Fruit fly (Drosophila melanogaster): Measurements from ENCODE around the gene cona.

Gene cona

DNA sequence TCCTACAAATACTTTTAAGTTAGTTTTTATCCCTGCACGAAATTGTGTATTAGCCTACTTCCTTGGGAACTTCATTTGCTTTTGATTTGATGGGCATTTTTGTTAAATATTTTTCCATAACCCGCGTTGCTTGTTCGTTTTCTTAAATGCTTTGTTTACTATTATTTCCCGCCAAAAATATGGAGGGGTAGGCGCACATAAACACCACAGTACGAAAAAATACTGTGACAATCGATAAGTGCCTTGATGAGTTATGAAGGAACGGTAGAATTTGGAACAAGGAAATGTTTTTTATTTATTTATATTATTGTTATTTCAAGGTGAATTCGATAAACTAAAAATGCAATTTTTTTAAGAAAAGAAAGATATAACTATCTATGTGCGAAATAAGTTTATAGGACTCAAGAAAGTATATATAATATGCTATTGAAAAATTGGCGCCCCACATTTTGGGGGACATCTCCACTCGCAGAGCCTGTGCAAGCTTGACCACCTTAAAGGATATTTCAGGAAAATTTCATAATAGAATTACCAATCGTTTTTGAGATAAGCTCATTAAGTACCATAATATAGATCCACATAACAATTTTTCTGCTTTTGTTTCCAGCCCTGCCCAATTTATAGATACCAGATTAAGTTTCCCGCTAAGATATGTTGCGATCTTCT, 19.5 kb upstream of the cona start, which contains the start of the genes WRNexo and Nup43 (continued):
- TF ChIP-seq NFAT (GFP tag; IDR thresholded peaks at IDR 0.05) (0 out of 2 replicates have a peak, but pooled peaks have one; percentile 40), Dad (GFP tag; optimal IDR thresholded peaks at IDR 0.05) (peak; percentile 1), dmrt11E (tag; optimal IDR thresholded peaks at IDR 0.05) (peak; percentile 51), Nf-YA (GFP tag; IDR thresholded peaks at IDR 0.05) (no peak), CG3065 (GFP tag; optimal IDR thresholded peaks at IDR 0.05) (no peak), nau (GFP tag; optimal IDR thresholded peaks at IDR 0.05) (no peak), CG1603 (tag; optimal IDR thresholded peaks at IDR 0.05) (no peak), gt (GFP tag; IDR thresholded peaks at IDR 0.05) (no peak), CoRest (tag; optimal IDR thresholded peaks at IDR 0.05) (peak; percentile 69), gem (tag; optimal IDR thresholded peaks at IDR 0.05) (peak; percentile 61), cato (GFP tag; optimal IDR thresholded peaks at IDR 0.05; ENCODE audit: borderline replicate concordance) (peak; percentile 33), CG13123 (GFP tag; optimal IDR thresholded peaks at IDR 0.05) (no peak), CG7786 (GFP tag; optimal IDR thresholded peaks at IDR 0.05) (no peak), trh (GFP tag; optimal IDR thresholded peaks at IDR 0.05) (no peak), sr (GFP tag; IDR thresholded peaks at IDR 0.05) (no peak), CG17385 (GFP tag; optimal IDR thresholded peaks at IDR 0.05) (no peak), CG16863 (GFP tag; optimal IDR thresholded peaks at IDR 0.05) (no peak), fd102C (GFP tag; optimal IDR thresholded peaks at IDR 0.05) (no peak), HmgD (GFP tag; optimal IDR thresholded peaks at IDR 0.05) (no peak), zen2 (GFP tag; IDR thresholded peaks at IDR 0.05; ENCODE audit: partially characterized antibody) (no peak), kay (GFP tag; optimal IDR thresholded peaks at IDR 0.05) (no peak), ro (GFP tag; IDR thresholded peaks at IDR 0.05) (no peak), CG10321 (GFP tag; IDR thresholded peaks at IDR 0.05) (no peak), ranshi (GFP tag; IDR thresholded peaks at IDR 0.05) (peak; percentile 47; the same call in 1 of the 2 replicates), CG17612 (GFP tag; IDR thresholded peaks at IDR 0.05) (no peak), chn (GFP tag; optimal IDR thresholded peaks at IDR 0.05) (peak; percentile 33), trem (tag; optimal IDR thresholded peaks at IDR 0.05) (peak; percentile 45), E2f2 (GFP tag; IDR thresholded peaks at IDR 0.05) (peak; percentile 57; the same call in 1 of the 2 replicates), CG3163 (GFP tag; optimal IDR thresholded peaks at IDR 0.05) (no peak), CG9437 (GFP tag; optimal IDR thresholded peaks at IDR 0.05) (peak; percentile 34), gce (GFP tag; IDR thresholded peaks at IDR 0.05) (no peak), CG1024 (GFP tag; IDR thresholded peaks at IDR 0.05) (0 out of 2 replicates have a peak, but pooled peaks have one; percentile 24), CG11247 (GFP tag; IDR thresholded peaks at IDR 0.05) (no peak), lab (GFP tag; optimal IDR thresholded peaks at IDR 0.05) (no peak), Eip74EF (GFP tag; optimal IDR thresholded peaks at IDR 0.05) (no peak), eyg (GFP tag; optimal IDR thresholded peaks at IDR 0.05) (no peak), CG4360 (GFP tag; IDR thresholded peaks at IDR 0.05) (no peak), Six4 (GFP tag; optimal IDR thresholded peaks at IDR 0.05) (peak; percentile 6), chif (GFP tag; optimal IDR thresholded peaks at IDR 0.05) (peak; percentile 19 to 27), Dp (GFP tag; optimal IDR thresholded peaks at IDR 0.05) (peak; percentile 68), Rfx (GFP tag; IDR thresholded peaks at IDR 0.05) (peak; percentile 59; the same call in 1 of the 2 replicates), tio (GFP tag; optimal IDR thresholded peaks at IDR 0.05) (peak; percentile 46), Atf3 (GFP tag; optimal IDR thresholded peaks at IDR 0.05) (peak; percentile 29), ac (GFP tag; optimal IDR thresholded peaks at IDR 0.05) (no peak), org-1 (GFP tag; optimal IDR thresholded peaks at IDR 0.05) (no peak), nmo (GFP tag; optimal IDR thresholded peaks at IDR 0.05) (peak; percentile 71), Elba2 (GFP tag; optimal IDR thresholded peaks at IDR 0.05) (peak; percentile 16), bab2 (GFP tag; optimal IDR thresholded peaks at IDR 0.05) (peak; percentile 32), CG7556 (GFP tag; optimal IDR thresholded peaks at IDR 0.05) (no peak), Dfd (GFP tag; optimal IDR thresholded peaks at IDR 0.05) (no peak), pum (GFP tag; optimal IDR thresholded peaks at IDR 0.05) (peak; percentile 47)
